Fruit fly (Drosophila melanogaster): Measurements from ENCODE around the gene eRF3.
A peak's percentile ranks its signal among the peaks of the same experiment; 100 is the strongest.

eRF3 gene

DNA sequence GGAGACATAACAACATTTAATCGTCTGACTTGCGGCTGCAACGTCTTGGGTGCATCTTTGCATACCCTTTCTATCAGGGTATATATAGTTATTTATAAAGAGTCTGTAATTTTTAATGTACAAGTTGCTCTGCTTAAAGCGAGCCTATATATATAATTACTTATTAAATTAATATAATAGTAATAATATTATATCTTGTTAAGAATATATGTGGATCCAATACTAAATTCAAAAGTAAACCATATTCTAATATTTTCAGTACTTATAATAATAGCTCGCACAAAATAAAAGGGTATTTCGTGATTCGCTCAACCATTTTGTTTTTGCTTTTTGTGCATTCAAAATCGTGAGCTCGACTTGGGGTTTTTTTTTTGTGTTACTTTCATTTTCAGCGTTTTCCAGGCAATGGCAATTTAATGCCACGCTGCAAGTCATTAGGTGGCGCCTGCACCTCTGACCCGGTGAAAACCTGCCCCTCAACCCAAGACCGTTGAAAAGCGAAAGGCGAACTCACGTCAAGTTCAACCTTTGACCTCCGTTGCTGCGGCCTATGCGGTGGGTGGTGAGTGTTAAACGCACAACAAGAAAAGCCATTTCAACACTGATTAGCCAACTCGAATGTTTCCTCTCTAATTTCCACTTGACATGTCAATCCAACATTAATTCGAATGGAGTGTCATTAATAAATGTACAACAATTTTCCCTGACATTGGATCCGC, 51.8 kb downstream of the eRF3 start:
- TF ChIP-seq HLH106 (tag; optimal IDR thresholded peaks at IDR 0.05) (peak; percentile 7), brk (GFP tag; optimal IDR thresholded peaks at IDR 0.05) (no peak)

DNA sequence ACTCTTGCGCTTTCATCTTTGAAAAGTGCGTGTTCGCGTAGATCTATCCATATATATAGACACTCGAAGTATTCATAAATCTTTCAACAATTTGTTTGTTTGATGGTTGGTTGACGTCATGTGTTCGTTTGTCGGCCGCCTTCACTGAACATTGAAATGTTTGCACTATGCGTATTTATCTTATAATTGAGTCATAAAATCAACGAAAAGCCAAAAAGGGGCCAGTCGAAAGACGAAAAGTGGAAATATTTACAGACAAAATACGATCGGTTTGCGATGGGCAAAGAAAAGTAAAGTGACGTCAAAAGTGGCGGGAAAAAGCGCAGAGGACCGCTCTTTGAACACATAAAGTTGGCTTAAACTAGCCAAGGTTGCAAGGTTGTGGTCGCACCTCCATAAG, 53.1 kb downstream of the eRF3 start:
- no peak for TF ChIP-seq usp (GFP tag; optimal IDR thresholded peaks at IDR 0.05)
- TF ChIP-seq jim (GFP tag; optimal IDR thresholded peaks at IDR 0.05) = no peak
- TF ChIP-seq rgr (GFP tag; optimal IDR thresholded peaks at IDR 0.05) = no peak
- TF ChIP-seq woc (GFP tag; optimal IDR thresholded peaks at IDR 0.05) = no peak
- TF ChIP-seq br (GFP tag; optimal IDR thresholded peaks at IDR 0.05) = no peak
- TF ChIP-seq sage (GFP tag; optimal IDR thresholded peaks at IDR 0.05) = no peak
- TF ChIP-seq Mio (GFP tag; optimal IDR thresholded peaks at IDR 0.05) = no peak
- no peak for TF ChIP-seq Hnf4 (GFP tag; optimal IDR thresholded peaks at IDR 0.05)
- no peak for TF ChIP-seq CG32264 (GFP tag; optimal IDR thresholded peaks at IDR 0.05)
- TF ChIP-seq sv (GFP tag; optimal IDR thresholded peaks at IDR 0.05) = no peak
- TF ChIP-seq lola (GFP tag; optimal IDR thresholded peaks at IDR 0.05) = no peak

DNA sequence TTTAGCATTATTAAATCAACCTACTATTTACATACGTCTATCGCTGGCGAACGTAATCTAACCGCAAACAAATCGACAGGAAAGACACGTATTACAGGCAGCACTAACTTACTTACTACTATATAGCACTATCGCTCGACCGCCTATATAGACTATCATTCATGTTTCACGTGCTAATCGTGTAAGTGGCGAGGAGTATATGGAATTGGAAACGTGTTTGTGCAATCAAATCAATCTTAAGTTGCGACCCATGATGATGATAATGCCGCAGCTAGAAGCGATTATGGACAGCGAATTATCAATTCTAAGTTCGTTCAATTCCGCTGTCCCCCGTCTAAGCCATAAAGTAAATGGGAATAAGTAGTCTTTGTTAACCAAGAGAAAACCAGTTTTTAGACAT, 53.6 kb downstream of the eRF3 start:
- TF ChIP-seq h (GFP tag; optimal IDR thresholded peaks at IDR 0.05) (no peak), jim (GFP tag; optimal IDR thresholded peaks at IDR 0.05) (no peak), pan (optimal IDR thresholded peaks at IDR 0.05) (no peak), HLH106 (tag; optimal IDR thresholded peaks at IDR 0.05) (no peak), CrebA (GFP tag; optimal IDR thresholded peaks at IDR 0.05; ENCODE audit: borderline replicate concordance) (no peak), CG9705 (GFP tag; optimal IDR thresholded peaks at IDR 0.05) (no peak), sage (GFP tag; optimal IDR thresholded peaks at IDR 0.05) (no peak), dsf (GFP tag; optimal IDR thresholded peaks at IDR 0.05; ENCODE audit: borderline replicate concordance) (no peak), N (GFP tag; optimal IDR thresholded peaks at IDR 0.05) (no peak), CG32264 (GFP tag; optimal IDR thresholded peaks at IDR 0.05) (no peak), dmrt93B (GFP tag; optimal IDR thresholded peaks at IDR 0.05) (no peak), brk (GFP tag; optimal IDR thresholded peaks at IDR 0.05) (no peak), Sp1 (GFP tag; optimal IDR thresholded peaks at IDR 0.05) (no peak), ey (GFP tag; optimal IDR thresholded peaks at IDR 0.05) (no peak), rgr (GFP tag; optimal IDR thresholded peaks at IDR 0.05) (no peak), woc (GFP tag; optimal IDR thresholded peaks at IDR 0.05) (no peak), GATAd (GFP tag; optimal IDR thresholded peaks at IDR 0.05) (no peak), br (GFP tag; optimal IDR thresholded peaks at IDR 0.05) (no peak)

- TF ChIP-seq Rel (GFP tag; optimal IDR thresholded peaks at IDR 0.05) (no peak), Rel (tag; optimal IDR thresholded peaks at IDR 0.05) (no peak), psq (GFP tag; optimal IDR thresholded peaks at IDR 0.05) (no peak), foxo (GFP tag; optimal IDR thresholded peaks at IDR 0.05) (no peak), sage (GFP tag; optimal IDR thresholded peaks at IDR 0.05) (no peak), Hnf4 (GFP tag; optimal IDR thresholded peaks at IDR 0.05) (no peak), GATAd (GFP tag; optimal IDR thresholded peaks at IDR 0.05) (no peak), tai (GFP tag; optimal IDR thresholded peaks at IDR 0.05) (no peak)
Measured at dm6 chr2L:12489470-12489869, 55.2 kb downstream of the eRF3 start.
